Fruit fly (Drosophila melanogaster) whole organism, prepupa: ENCODE measurements around the gene CG11723.

Experiments used
- Blimp-1 ChIP-seq: fragments of 200-800 bp; sonication (Bioruptor generic); optimal IDR thresholded peaks from 3 replicates; lab custom pipeline; 2017; ENCODE audit warnings: missing biosample characterization, missing genetic modification characterization, mild to moderate bottlenecking, moderate library complexity, missing genetic modification reagents
- CG10631 ChIP-seq: fragments of 200-800 bp; sonication (Bioruptor generic); optimal IDR thresholded peaks from 2 replicates; lab custom pipeline; 2016; ENCODE audit warnings: missing biosample characterization, missing genetic modification characterization
- CG10669 ChIP-seq: fragments of 200-800 bp; sonication (Bioruptor generic); optimal IDR thresholded peaks from 3 replicates; lab custom pipeline; 2018; ENCODE audit warnings: missing biosample characterization, mild to moderate bottlenecking, missing genetic modification characterization, moderate library complexity
- CG11294 ChIP-seq: fragments of 200-800 bp; sonication (Bioruptor generic); IDR thresholded peaks from 2 replicates; pipeline ENCODE4 v1.3.6; 2022; ENCODE audit warnings: missing biosample characterization, missing genetic modification characterization
- CG11762 ChIP-seq: fragments of 200-800 bp; sonication (Bioruptor generic); optimal IDR thresholded peaks from 3 replicates; lab custom pipeline; 2016; ENCODE audit warnings: missing biosample characterization, missing genetic modification characterization; ENCODE audit not compliant: insufficient read depth
- CG11902 ChIP-seq: fragments of 200-800 bp; sonication (Bioruptor generic); optimal IDR thresholded peaks from 3 replicates; lab custom pipeline; 2016; ENCODE audit warnings: missing biosample characterization, missing genetic modification characterization
- CG15336 ChIP-seq: fragments of 200-800 bp; sonication (Bioruptor generic); IDR thresholded peaks from 2 replicates; pipeline ENCODE4 v1.3.6; 2022; ENCODE audit warnings: missing biosample characterization, missing genetic modification characterization
- CG1621 ChIP-seq: fragments of 200-800 bp; sonication (Bioruptor generic); optimal IDR thresholded peaks from 3 replicates; lab custom pipeline; 2018; ENCODE audit warnings: missing biosample characterization, mild to moderate bottlenecking, missing genetic modification characterization
- CG16779 ChIP-seq: fragments of 200-800 bp; sonication (Bioruptor generic); optimal IDR thresholded peaks from 3 replicates; lab custom pipeline; 2017; ENCODE audit warnings: missing biosample characterization, mild to moderate bottlenecking, missing genetic modification characterization
- CG34406 ChIP-seq: fragments of 200-800 bp; sonication (Bioruptor generic); optimal IDR thresholded peaks from 3 replicates; lab custom pipeline; 2016; ENCODE audit warnings: missing biosample characterization, missing genetic modification characterization
- CG3919 ChIP-seq: fragments of 200-800 bp; sonication (Bioruptor generic); optimal IDR thresholded peaks from 3 replicates; lab custom pipeline; 2016; ENCODE audit warnings: missing biosample characterization, missing genetic modification characterization
- CG6163 ChIP-seq: fragments of 200-800 bp; sonication (Bioruptor generic); IDR thresholded peaks from 3 replicates; pipeline ENCODE4 v1.3.6; 2022; ENCODE audit warnings: missing biosample characterization, missing genetic modification characterization
- CG6276 ChIP-seq: fragments of 200-800 bp; sonication (Bioruptor generic); optimal IDR thresholded peaks from 2 replicates; lab custom pipeline; 2017; ENCODE audit warnings: missing biosample characterization, mild to moderate bottlenecking, missing genetic modification characterization
- CG6792 ChIP-seq: fragments of 200-800 bp; sonication (Bioruptor generic); optimal IDR thresholded peaks from 3 replicates; lab custom pipeline; 2016; ENCODE audit warnings: missing biosample characterization, missing genetic modification characterization
- CG6808 ChIP-seq: fragments of 200-800 bp; sonication (Bioruptor generic); optimal IDR thresholded peaks from 3 replicates; lab custom pipeline; 2017; ENCODE audit warnings: missing biosample characterization, missing genetic modification characterization, mild to moderate bottlenecking, moderate library complexity, missing genetic modification reagents
- CG6854 ChIP-seq: fragments of 200-800 bp; sonication (Bioruptor generic); optimal IDR thresholded peaks from 2 replicates; lab custom pipeline; 2017; ENCODE audit warnings: missing biosample characterization, mild to moderate bottlenecking, missing genetic modification characterization
- CG7368 ChIP-seq: fragments of 200-800 bp; sonication (Bioruptor generic); optimal IDR thresholded peaks from 3 replicates; lab custom pipeline; 2016; ENCODE audit warnings: missing biosample characterization, missing genetic modification characterization
- CG8119 ChIP-seq: fragments of 200-800 bp; sonication (Bioruptor generic); IDR thresholded peaks from 3 replicates; pipeline ENCODE4 v1.3.6; 2022; ENCODE audit warnings: missing biosample characterization, missing genetic modification characterization
- CG8319 ChIP-seq: fragments of 200-800 bp; sonication (Bioruptor generic); optimal IDR thresholded peaks from 3 replicates; lab custom pipeline; 2016; ENCODE audit warnings: missing biosample characterization, missing genetic modification characterization
- CG8632 ChIP-seq: fragments of 200-800 bp; sonication (Bioruptor generic); optimal IDR thresholded peaks from 3 replicates; lab custom pipeline; 2016; ENCODE audit warnings: missing biosample characterization, missing genetic modification characterization
- CG9139 ChIP-seq: fragments of 200-800 bp; sonication (Bioruptor generic); optimal IDR thresholded peaks from 3 replicates; lab custom pipeline; 2017; ENCODE audit warnings: missing biosample characterization, mild to moderate bottlenecking, missing genetic modification characterization
- Eip75B ChIP-seq: fragments of 200-800 bp; sonication (Bioruptor generic); optimal IDR thresholded peaks from 3 replicates; lab custom pipeline; 2016; ENCODE audit warnings: missing biosample characterization, missing genetic modification characterization
- Eip93F ChIP-seq: fragments of 200-800 bp; sonication (Bioruptor generic); optimal IDR thresholded peaks from 2 replicates; lab custom pipeline; 2016; ENCODE audit warnings: missing biosample characterization, mild to moderate bottlenecking, missing genetic modification characterization
- Ets96B ChIP-seq: fragments of 200-800 bp; optimal IDR thresholded peaks from 2 replicates; lab custom pipeline; 2019; ENCODE audit warnings: missing biosample characterization, mild to moderate bottlenecking, missing genetic modification characterization, moderate library complexity
- Gug ChIP-seq: fragments of 200-800 bp; sonication (Bioruptor generic); IDR thresholded peaks from 2 replicates; pipeline ENCODE4 v1.3.6; 2022; ENCODE audit warnings: missing biosample characterization, missing genetic modification characterization
- Hr38 ChIP-seq: sonication (Bioruptor generic); optimal IDR thresholded peaks from 2 replicates; lab custom pipeline; 2016; ENCODE audit warnings: missing biosample characterization, missing genetic modification characterization
- Hr39 ChIP-seq: fragments of 200-800 bp; sonication (Bioruptor generic); optimal IDR thresholded peaks from 2 replicates; lab custom pipeline; 2016; ENCODE audit warnings: missing biosample characterization, missing genetic modification characterization
- Hr4 ChIP-seq: fragments of 200-800 bp; sonication (Bioruptor generic); optimal IDR thresholded peaks from 3 replicates; lab custom pipeline; 2016; ENCODE audit warnings: missing biosample characterization, missing genetic modification characterization
- Met ChIP-seq: fragments of 200-800 bp; sonication (Bioruptor generic); optimal IDR thresholded peaks from 3 replicates; lab custom pipeline; 2016; ENCODE audit warnings: missing biosample characterization, missing genetic modification characterization
- Smox ChIP-seq: fragments of 200-800 bp; sonication (Bioruptor generic); optimal IDR thresholded peaks from 3 replicates; lab custom pipeline; 2016; ENCODE audit warnings: missing biosample characterization, missing genetic modification characterization
- Sox14 ChIP-seq: fragments of 200-800 bp; sonication (Bioruptor generic); optimal IDR thresholded peaks from 3 replicates; lab custom pipeline; 2016; ENCODE audit warnings: missing biosample characterization, missing genetic modification characterization
- Sox15 ChIP-seq: fragments of 200-800 bp; sonication (Bioruptor generic); optimal IDR thresholded peaks from 3 replicates; lab custom pipeline; 2016; ENCODE audit warnings: missing biosample characterization, missing genetic modification characterization
- achi ChIP-seq: fragments of 200-800 bp; sonication (Bioruptor generic); optimal IDR thresholded peaks from 3 replicates; lab custom pipeline; 2016; ENCODE audit warnings: missing biosample characterization, missing genetic modification characterization
- acj6 ChIP-seq: fragments of 200-800 bp; sonication (Bioruptor generic); optimal IDR thresholded peaks from 3 replicates; lab custom pipeline; 2016; ENCODE audit warnings: missing biosample characterization, missing genetic modification characterization
- cyc ChIP-seq: fragments of 200-800 bp; sonication (Bioruptor generic); optimal IDR thresholded peaks from 3 replicates; lab custom pipeline; 2016; ENCODE audit warnings: missing biosample characterization, missing genetic modification characterization
- dac ChIP-seq: fragments of 200-800 bp; sonication (Bioruptor generic); optimal IDR thresholded peaks from 2 replicates; lab custom pipeline; 2017; ENCODE audit warnings: missing biosample characterization, mild to moderate bottlenecking, missing genetic modification characterization
- dsx ChIP-seq: fragments of 200-800 bp; optimal IDR thresholded peaks from 3 replicates; lab custom pipeline; 2019; ENCODE audit warnings: missing biosample characterization, mild to moderate bottlenecking, missing genetic modification characterization, moderate library complexity; ENCODE audit not compliant: poor library complexity, severe bottlenecking
- esn ChIP-seq: fragments of 200-800 bp; sonication (Bioruptor generic); optimal IDR thresholded peaks from 2 replicates; lab custom pipeline; 2016; ENCODE audit warnings: missing biosample characterization, mild to moderate bottlenecking, missing genetic modification characterization, moderate library complexity
- fd59A ChIP-seq: fragments of 200-800 bp; sonication (Bioruptor generic); optimal IDR thresholded peaks from 2 replicates; lab custom pipeline; 2017; ENCODE audit warnings: missing biosample characterization, mild to moderate bottlenecking, missing genetic modification characterization, missing genetic modification reagents
- fd85E ChIP-seq: fragments of 200-800 bp; sonication (Bioruptor generic); optimal IDR thresholded peaks from 3 replicates; lab custom pipeline; 2016; ENCODE audit warnings: missing biosample characterization, missing genetic modification characterization
- fkh ChIP-seq: fragments of 200-800 bp; sonication (Bioruptor generic); optimal IDR thresholded peaks from 3 replicates; lab custom pipeline; 2017; ENCODE audit warnings: missing biosample characterization, mild to moderate bottlenecking, missing genetic modification characterization, moderate library complexity
- net ChIP-seq: fragments of 200-800 bp; sonication (Bioruptor generic); optimal IDR thresholded peaks from 3 replicates; lab custom pipeline; 2016; ENCODE audit warnings: missing biosample characterization, missing genetic modification characterization
- salr ChIP-seq, 2 experiments: fragments of 200-800 bp; sonication (Bioruptor generic); optimal IDR thresholded peaks; 3 replicates each; lab custom pipeline; 2016 to 2018; ENCODE audit warnings: missing biosample characterization in 2 of 2, missing genetic modification characterization in 2 of 2, mild to moderate bottlenecking in 1 of 2
- ss ChIP-seq, 2 experiments: fragments of 200-800 bp; sonication (Bioruptor generic); optimal IDR thresholded peaks; 2 replicates in 1 of 2; 3 replicates in 1 of 2; lab custom pipeline; 2017 to 2018; ENCODE audit warnings: mild to moderate bottlenecking in 2 of 2, missing biosample characterization in 2 of 2, missing genetic modification characterization in 2 of 2, moderate library complexity in 1 of 2
- svp ChIP-seq: fragments of 200-800 bp; sonication (Bioruptor generic); peaks from one replicate; lab custom pipeline; 2016; ENCODE audit warnings: missing biosample characterization, missing genetic modification characterization
- topi ChIP-seq: fragments of 200-800 bp; sonication (Bioruptor generic); optimal IDR thresholded peaks from 3 replicates; lab custom pipeline; 2016; ENCODE audit warnings: missing biosample characterization, missing genetic modification characterization
- vri ChIP-seq: fragments of 200-800 bp; sonication (Bioruptor generic); optimal IDR thresholded peaks from 3 replicates; lab custom pipeline; 2016; ENCODE audit warnings: missing biosample characterization, mild to moderate bottlenecking, missing genetic modification characterization

The CG11723 gene

DNA sequence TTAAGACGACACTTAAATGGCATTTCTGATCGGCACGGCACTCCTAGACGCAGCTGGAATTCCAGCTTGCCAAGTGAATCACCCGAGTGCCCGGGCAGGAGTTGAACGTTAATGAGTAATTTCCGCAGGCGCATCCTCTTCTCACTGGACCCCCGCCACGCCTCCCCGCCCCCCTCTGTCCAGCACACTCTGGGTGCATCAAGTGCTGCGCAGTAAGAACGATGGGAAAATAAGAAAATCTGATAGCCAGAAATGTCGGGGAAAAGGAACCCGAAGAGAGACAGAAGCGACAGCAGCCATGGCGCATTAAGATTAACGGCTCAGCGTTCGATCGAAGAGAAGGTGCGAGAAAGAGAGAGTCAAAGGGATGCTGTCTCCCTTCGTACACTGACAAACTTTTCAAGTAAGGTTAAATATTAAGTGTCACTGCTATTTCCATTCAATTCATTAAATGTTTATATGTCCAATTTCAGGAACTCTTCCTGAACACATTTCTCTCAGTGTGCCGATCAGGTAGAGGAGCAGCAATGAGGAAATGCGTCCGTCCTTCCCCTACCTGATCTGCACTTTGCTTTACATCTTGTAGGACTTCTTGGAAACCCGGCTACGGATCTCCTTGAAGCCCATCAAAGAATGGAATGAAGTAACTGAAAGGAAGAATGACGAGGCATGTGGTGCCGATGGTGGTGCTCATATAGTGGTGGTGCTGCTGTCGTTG is 17.6 kb upstream of the CG11723 start (continued):
- TF ChIP-seq fd85E (GFP tag; lab: Kevin White, UChicago) = peak; percentile 71
- peak; percentile 93 for TF ChIP-seq dsx (GFP tag; lab: Kevin White, UChicago)
- TF ChIP-seq CG10631 (GFP tag; lab: Kevin White, UChicago) = peak; percentile 91
- peak; percentile 88 for TF ChIP-seq CG11762
- peak; percentile 92 for TF ChIP-seq CG6792 (GFP tag; lab: Kevin White, UChicago)
- TF ChIP-seq CG8632 (GFP tag; lab: Kevin White, UChicago) = peak; percentile 90
- no peak for TF ChIP-seq Hr38 (GFP tag; lab: Kevin White, UChicago)
- TF ChIP-seq fkh = no peak
- peak; percentile 61 for TF ChIP-seq CG15336
- peak; percentile 95 for TF ChIP-seq CG6163
- TF ChIP-seq CG34406 = peak; percentile 91
- peak; percentile 91 for TF ChIP-seq Sox14 (GFP tag; lab: Kevin White, UChicago)
- TF ChIP-seq CG6854 = peak; percentile 87
- peak; percentile 95 for TF ChIP-seq Smox
- peak; percentile 85 for TF ChIP-seq net (GFP tag; lab: Kevin White, UChicago)
- peak; percentile 24 for TF ChIP-seq Hr4
- peak; percentile 86 for TF ChIP-seq Blimp-1 (GFP tag; lab: Kevin White, UChicago)
- peak; percentile 97 for TF ChIP-seq ss (GFP tag; optimal IDR thresholded peaks at IDR 0.05; lab: Kevin White, UChicago)
- peak; percentile 86 for TF ChIP-seq CG7368 (GFP tag; lab: Kevin White, UChicago)
- TF ChIP-seq CG16779 = peak; percentile 75
- TF ChIP-seq Eip75B (GFP tag; lab: Kevin White, UChicago) = peak; percentile 96
- peak; percentile 97 for TF ChIP-seq CG10669 (GFP tag; lab: Kevin White, UChicago)
- no peak for TF ChIP-seq dac (GFP tag; lab: Kevin White, UChicago)

DNA sequence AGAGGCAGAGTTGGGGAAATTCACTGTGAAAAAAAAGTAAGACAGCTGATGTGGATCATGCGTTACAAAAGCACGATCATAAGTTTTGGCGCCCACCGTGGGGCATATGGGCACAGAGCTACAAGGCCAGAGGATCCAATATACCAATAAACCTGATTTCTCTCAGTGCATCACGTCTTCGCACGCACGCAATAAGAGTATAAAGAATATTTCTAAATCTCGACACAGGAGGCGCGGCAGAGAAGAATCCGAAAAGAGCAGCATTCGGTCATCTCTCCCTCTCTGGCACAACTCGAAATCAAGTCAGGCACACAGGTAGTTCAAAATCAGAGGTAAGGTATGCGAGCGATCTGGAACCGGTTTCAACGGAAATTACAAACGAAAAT is 16.5 kb upstream of the CG11723 start:
- TF ChIP-seq CG10631 (GFP tag; lab: Kevin White, UChicago) = peak; percentile 96
- peak; percentile 96 for TF ChIP-seq CG1621 (tag; lab: Kevin White, UChicago)
- peak; percentile 97 for TF ChIP-seq fd59A
- TF ChIP-seq ss (GFP tag; optimal IDR thresholded peaks at IDR 0.05; lab: Kevin White, UChicago) = peak; percentile 94 to 99
- peak; percentile 79 for TF ChIP-seq dac (GFP tag; lab: Kevin White, UChicago)
- peak; percentile 97 for TF ChIP-seq esn (GFP tag; lab: Kevin White, UChicago)
- peak; percentile 93 for TF ChIP-seq Smox
- TF ChIP-seq CG8119 (GFP tag; lab: Robert Waterston, UW) = peak; percentile 92
- TF ChIP-seq Sox15 (GFP tag; lab: Kevin White, UChicago) = peak; percentile 88
- TF ChIP-seq salr (GFP tag; optimal IDR thresholded peaks at IDR 0.05; lab: Kevin White, UChicago) = peak; percentile 68 to 95
- peak; percentile 88 for TF ChIP-seq acj6 (GFP tag; lab: Kevin White, UChicago)
- peak; percentile 90 for TF ChIP-seq CG11902 (GFP tag; lab: Kevin White, UChicago)
- peak; percentile 65 for TF ChIP-seq fd85E (GFP tag; lab: Kevin White, UChicago)
- TF ChIP-seq Eip93F = peak; percentile 85
- TF ChIP-seq CG8319 (GFP tag; lab: Kevin White, UChicago) = peak; percentile 83
- TF ChIP-seq CG6854 = peak; percentile 92
- peak; percentile 94 for TF ChIP-seq cyc (GFP tag; lab: Kevin White, UChicago)
- TF ChIP-seq vri = peak; percentile 91
- TF ChIP-seq svp (GFP tag; lab: Kevin White, UChicago) = peak; percentile 98
- peak; percentile 35 for TF ChIP-seq fkh
- TF ChIP-seq CG9139 (GFP tag; lab: Kevin White, UChicago) = peak; percentile 89
- peak; percentile 96 for TF ChIP-seq topi (GFP tag; lab: Kevin White, UChicago)
- TF ChIP-seq CG11762 = peak; percentile 84
- TF ChIP-seq Gug = peak; percentile 89
- peak; percentile 76 for TF ChIP-seq CG6276 (GFP tag; lab: Kevin White, UChicago)
- no peak for TF ChIP-seq Hr38 (GFP tag; lab: Kevin White, UChicago)
- TF ChIP-seq CG6163 = peak; percentile 97
- peak; percentile 97 for TF ChIP-seq Met (GFP tag; lab: Kevin White, UChicago)
- peak; percentile 89 for TF ChIP-seq CG34406
- TF ChIP-seq CG3919 (GFP tag; lab: Kevin White, UChicago) = peak; percentile 93
- TF ChIP-seq CG6808 = peak; percentile 95
- peak; percentile 95 for TF ChIP-seq Eip75B (GFP tag; lab: Kevin White, UChicago)
- TF ChIP-seq Hr39 (GFP tag; lab: Kevin White, UChicago) = peak; percentile 96
- peak; percentile 89 for TF ChIP-seq Hr4
- TF ChIP-seq achi = peak; percentile 93
- TF ChIP-seq Ets96B (tag; lab: Kevin White, UChicago) = peak; percentile 93
- peak; percentile 86 for TF ChIP-seq CG11294
- TF ChIP-seq Blimp-1 (GFP tag; lab: Kevin White, UChicago) = peak; percentile 81
